Fruit fly (Drosophila melanogaster) whole organism, embryonic: ENCODE data around the gene Fas3.

Experiments
- Atf6 ChIP-seq: fragments of 200-800 bp; sonication (Bioruptor generic); IDR thresholded peaks from 2 replicates; pipeline ENCODE4 v1.3.6; 2022; ENCODE audit warnings: missing biosample characterization, missing genetic modification characterization
- CG10147 ChIP-seq: fragments of 200-800 bp; sonication (Bioruptor generic); optimal IDR thresholded peaks from 2 replicates; lab custom pipeline; 2019; ENCODE audit warnings: missing biosample characterization, mild to moderate bottlenecking, missing genetic modification characterization, moderate library complexity
- CG10431 ChIP-seq: fragments of 200-800 bp; sonication (Bioruptor generic); optimal IDR thresholded peaks from 3 replicates; lab custom pipeline; 2018; ENCODE audit warnings: missing biosample characterization, mild to moderate bottlenecking, missing genetic modification characterization
- CG10565 ChIP-seq: fragments of 200-800 bp; sonication (Bioruptor generic); optimal IDR thresholded peaks from 3 replicates; lab custom pipeline; 2016; ENCODE audit warnings: missing biosample characterization, mild to moderate bottlenecking, missing genetic modification characterization
- CG10979 ChIP-seq: fragments of 200-800 bp; sonication (Bioruptor generic); optimal IDR thresholded peaks from 2 replicates; lab custom pipeline; 2018; ENCODE audit warnings: missing biosample characterization, mild to moderate bottlenecking, missing genetic modification characterization, moderate library complexity
- CG1233 ChIP-seq: fragments of 200-800 bp; sonication (Bioruptor generic); optimal IDR thresholded peaks from 4 replicates; lab custom pipeline; 2018; ENCODE audit warnings: missing biosample characterization, mild to moderate bottlenecking, missing genetic modification characterization
- CG14667 ChIP-seq: fragments of 200-800 bp; sonication (Bioruptor generic); IDR thresholded peaks from 2 replicates; pipeline ENCODE4 v1.3.6; 2022; ENCODE audit warnings: missing biosample characterization, missing genetic modification characterization
- CG14860 ChIP-seq: fragments of 200-800 bp; sonication (Bioruptor generic); IDR thresholded peaks from 3 replicates; pipeline ENCODE4 v1.3.6; 2022; ENCODE audit warnings: missing biosample characterization, missing genetic modification characterization; ENCODE audit not compliant: partially characterized antibody
- CG1602 ChIP-seq: fragments of 200-800 bp; sonication (Bioruptor generic); optimal IDR thresholded peaks from 3 replicates; lab custom pipeline; 2016; ENCODE audit warnings: missing biosample characterization, missing genetic modification characterization
- CG17328 ChIP-seq: fragments of 200-800 bp; sonication (Bioruptor generic); IDR thresholded peaks from 2 replicates; pipeline ENCODE4 v1.3.6; 2022; ENCODE audit warnings: missing biosample characterization, missing genetic modification characterization
- CG30020 ChIP-seq: fragments of 200-800 bp; optimal IDR thresholded peaks from 2 replicates; lab custom pipeline; 2019; ENCODE audit warnings: missing biosample characterization, mild to moderate bottlenecking, missing genetic modification characterization, moderate library complexity
- CG30431 ChIP-seq: fragments of 200-800 bp; sonication (Bioruptor generic); optimal IDR thresholded peaks from 2 replicates; lab custom pipeline; 2017; ENCODE audit warnings: missing biosample characterization, missing genetic modification characterization
- CG31441 ChIP-seq: fragments of 200-800 bp; sonication (Bioruptor generic); IDR thresholded peaks from 2 replicates; pipeline ENCODE4 v1.3.6; 2022; ENCODE audit warnings: missing biosample characterization, missing genetic modification characterization
- CG3726 ChIP-seq: fragments of 200-800 bp; sonication (Bioruptor generic); IDR thresholded peaks from 3 replicates; pipeline ENCODE4, ENCODE4 v1.3.6; 2022; ENCODE audit warnings: missing biosample characterization, missing genetic modification characterization
- CG4617 ChIP-seq: fragments of 200-800 bp; sonication (Bioruptor generic); optimal IDR thresholded peaks from 3 replicates; lab custom pipeline; 2016; ENCODE audit warnings: missing biosample characterization, missing genetic modification characterization, borderline replicate concordance
- CG5245 ChIP-seq: fragments of 200-800 bp; sonication (Bioruptor generic); optimal IDR thresholded peaks from 3 replicates; lab custom pipeline; 2016; ENCODE audit warnings: missing biosample characterization, missing genetic modification characterization
- CG6813 ChIP-seq: fragments of 200-800 bp; sonication (Bioruptor generic); optimal IDR thresholded peaks from 2 replicates; lab custom pipeline; 2017; ENCODE audit warnings: missing biosample characterization, missing genetic modification characterization, mild to moderate bottlenecking, moderate library complexity, missing genetic modification reagents
- CG8281 ChIP-seq: fragments of 200-800 bp; sonication (Bioruptor generic); optimal IDR thresholded peaks from 2 replicates; lab custom pipeline; 2018; ENCODE audit warnings: missing biosample characterization, mild to moderate bottlenecking, missing genetic modification characterization, moderate library complexity
- CG8944 ChIP-seq: fragments of 200-800 bp; sonication (Bioruptor generic); optimal IDR thresholded peaks from 3 replicates; lab custom pipeline; 2016; ENCODE audit warnings: missing biosample characterization, missing genetic modification characterization
- CG9817 ChIP-seq: fragments of 200-800 bp; sonication (Bioruptor generic); optimal IDR thresholded peaks from 2 replicates; lab custom pipeline; 2018; ENCODE audit warnings: missing biosample characterization, mild to moderate bottlenecking, missing genetic modification characterization, moderate library complexity
- D19B ChIP-seq: fragments of 200-800 bp; sonication (Bioruptor generic); optimal IDR thresholded peaks from 2 replicates; lab custom pipeline; 2017; ENCODE audit warnings: missing biosample characterization, mild to moderate bottlenecking, missing genetic modification characterization
- Gsc ChIP-seq: fragments of 200-800 bp; sonication (Bioruptor generic); IDR thresholded peaks from 2 replicates; pipeline ENCODE4 v1.3.6; 2022; ENCODE audit warnings: missing biosample characterization, missing genetic modification characterization
- Hand ChIP-seq: fragments of 200-800 bp; sonication (Bioruptor generic); optimal IDR thresholded peaks from 2 replicates; lab custom pipeline; 2017; ENCODE audit warnings: mild to moderate bottlenecking, missing biosample characterization, missing genetic modification reagents, missing genetic modification characterization
- Hr78 ChIP-seq, 2 experiments: fragments of 200-800 bp in 1 of 2; fragments of >200 bp in 1 of 2; sonication (Bioruptor generic) in 1 of 2; optimal IDR thresholded peaks; 2 replicates each; lab custom pipeline; 2017 to 2019; ENCODE audit warnings: missing biosample characterization in 2 of 2, missing genetic modification characterization in 2 of 2, mild to moderate bottlenecking in 1 of 2, moderate library complexity in 1 of 2
- MBD-R2 ChIP-seq: fragments of 200-800 bp; sonication (Bioruptor generic); IDR thresholded peaks from 2 replicates; pipeline ENCODE4 v1.3.6; 2022; ENCODE audit warnings: missing biosample characterization, missing genetic modification characterization
- Mrtf ChIP-seq: fragments of 200-800 bp; sonication (Bioruptor generic); IDR thresholded peaks from 3 replicates; pipeline ENCODE4 v1.3.6; 2022; ENCODE audit warnings: missing biosample characterization, missing genetic modification characterization
- NC2α ChIP-seq: fragments of 200-800 bp; sonication (Bioruptor generic); optimal IDR thresholded peaks from 2 replicates; lab custom pipeline; 2016; ENCODE audit warnings: missing biosample characterization, missing genetic modification characterization
- Oli ChIP-seq: fragments of 200-800 bp; sonication (Bioruptor generic); optimal IDR thresholded peaks from 2 replicates; lab custom pipeline; 2018; ENCODE audit warnings: missing biosample characterization, mild to moderate bottlenecking, missing genetic modification characterization, moderate library complexity
- Sry-δ ChIP-seq: fragments of 200-800 bp; sonication (Bioruptor generic); optimal IDR thresholded peaks from 2 replicates; lab custom pipeline; 2016; ENCODE audit warnings: missing biosample characterization, missing genetic modification characterization
- ac ChIP-seq: fragments of 200-800 bp; sonication (Bioruptor generic); optimal IDR thresholded peaks from 3 replicates; lab custom pipeline; 2017; ENCODE audit warnings: missing biosample characterization, mild to moderate bottlenecking, missing genetic modification characterization
- bcd ChIP-seq: fragments of 200-800 bp; sonication (Bioruptor generic); optimal IDR thresholded peaks from 2 replicates; lab custom pipeline; 2017; ENCODE audit warnings: missing biosample characterization, mild to moderate bottlenecking, missing genetic modification characterization
- cas ChIP-seq: fragments of 200-800 bp; sonication (Bioruptor generic); IDR thresholded peaks from 2 replicates; pipeline ENCODE4 v1.3.6; 2022; ENCODE audit warnings: missing biosample characterization, missing genetic modification characterization
- crc ChIP-seq: fragments of 200-800 bp; sonication (Bioruptor generic); optimal IDR thresholded peaks from 2 replicates; lab custom pipeline; 2016; ENCODE audit warnings: missing biosample characterization, missing genetic modification characterization
- cwo ChIP-seq: fragments of 200-800 bp; sonication (Bioruptor generic); optimal IDR thresholded peaks from 3 replicates; lab custom pipeline; 2017; ENCODE audit warnings: missing biosample characterization, missing genetic modification characterization, mild to moderate bottlenecking, moderate library complexity, missing genetic modification reagents
- dysf ChIP-seq: fragments of 200-800 bp; sonication (Bioruptor generic); IDR thresholded peaks from 3 replicates; pipeline ENCODE4 v1.3.6; 2022; ENCODE audit warnings: missing biosample characterization, missing genetic modification characterization
- fru ChIP-seq: fragments of >200 bp; optimal IDR thresholded peaks from 2 replicates; lab custom pipeline; 2017
- gfzf ChIP-seq: fragments of 200-800 bp; sonication (Bioruptor generic); optimal IDR thresholded peaks from 2 replicates; lab custom pipeline; 2016; ENCODE audit warnings: missing biosample characterization, mild to moderate bottlenecking, missing genetic modification characterization, moderate library complexity
- hkb ChIP-seq, 2 experiments: fragments of 200-800 bp in 1 of 2; fragments of >200 bp in 1 of 2; sonication (Bioruptor generic) in 1 of 2; IDR thresholded peaks in 1 of 2; optimal IDR thresholded peaks in 1 of 2; 2 replicates each; pipeline versions ENCODE4 v1.3.6 to Lab custom; 2017 to 2022; ENCODE audit warnings: missing biosample characterization in 1 of 2, missing genetic modification characterization in 1 of 2
- inv ChIP-seq: fragments of 200-800 bp; sonication (Bioruptor generic); IDR thresholded peaks from 2 replicates; pipeline ENCODE4 v1.3.6; 2022; ENCODE audit warnings: missing biosample characterization, missing genetic modification characterization; ENCODE audit not compliant: partially characterized antibody
- jing ChIP-seq: fragments of 200-800 bp; sonication (Bioruptor generic); optimal IDR thresholded peaks from 2 replicates; lab custom pipeline; 2018; ENCODE audit warnings: missing biosample characterization, mild to moderate bottlenecking, missing genetic modification characterization
- knrl ChIP-seq: fragments of 200-800 bp; sonication (Bioruptor generic); IDR thresholded peaks from 3 replicates; pipeline ENCODE4 v1.3.6; 2022; ENCODE audit warnings: missing biosample characterization, missing genetic modification characterization; ENCODE audit not compliant: partially characterized antibody
- psq ChIP-seq: fragments of 200-800 bp; sonication (Bioruptor generic); optimal IDR thresholded peaks from 2 replicates; lab custom pipeline; 2017; ENCODE audit warnings: missing biosample characterization, missing genetic modification characterization
- ranshi ChIP-seq: fragments of 200-800 bp; sonication (Bioruptor generic); IDR thresholded peaks from 2 replicates; pipeline ENCODE4 v1.3.6; 2022; ENCODE audit warnings: missing biosample characterization, missing genetic modification characterization
- row ChIP-seq: fragments of 200-800 bp; sonication (Bioruptor generic); IDR thresholded peaks from 3 replicates; pipeline ENCODE4 v1.3.6; 2022; ENCODE audit warnings: missing biosample characterization, missing genetic modification characterization
- salm ChIP-seq: fragments of 200-800 bp; sonication (Bioruptor generic); optimal IDR thresholded peaks from 2 replicates; lab custom pipeline; 2018; ENCODE audit warnings: missing biosample characterization, mild to moderate bottlenecking, missing genetic modification characterization
- scrt ChIP-seq: fragments of 200-800 bp; sonication (Bioruptor generic); optimal IDR thresholded peaks from 2 replicates; lab custom pipeline; 2018; ENCODE audit warnings: missing biosample characterization, mild to moderate bottlenecking, missing genetic modification characterization, moderate library complexity
- sima ChIP-seq: fragments of 200-800 bp; sonication (Bioruptor generic); optimal IDR thresholded peaks from 2 replicates; lab custom pipeline; 2016; ENCODE audit warnings: missing biosample characterization, missing genetic modification characterization
- sug ChIP-seq: fragments of 200-800 bp; optimal IDR thresholded peaks from 2 replicates; lab custom pipeline; 2019; ENCODE audit warnings: missing biosample characterization, mild to moderate bottlenecking, missing genetic modification characterization, moderate library complexity
- trh ChIP-seq: fragments of 200-800 bp; sonication (Bioruptor generic); optimal IDR thresholded peaks from 2 replicates; lab custom pipeline; 2016; ENCODE audit warnings: missing biosample characterization, missing genetic modification characterization
- z ChIP-seq: fragments of 200-800 bp; sonication (Bioruptor generic); IDR thresholded peaks from 3 replicates; pipeline ENCODE4 v1.3.6; 2022; ENCODE audit warnings: missing biosample characterization, missing genetic modification characterization
- zfh2 ChIP-seq: fragments of 200-800 bp; sonication (Bioruptor generic); optimal IDR thresholded peaks from 2 replicates; lab custom pipeline; 2016; ENCODE audit warnings: missing biosample characterization, missing genetic modification characterization

Gene Fas3

dm6 chr2L:18377109-18377508 is 57.2 kb downstream of the Fas3 start (continued):
- TF ChIP-seq CG30020 (tag; lab: Kevin White, UChicago) = no peak
- peak; percentile 75 for TF ChIP-seq row
- TF ChIP-seq ranshi (GFP tag; lab: Robert Waterston, UW) = no peak
- peak; percentile 40 for TF ChIP-seq CG17328
- peak; percentile 2 for TF ChIP-seq sug (tag; lab: Kevin White, UChicago)
- peak; percentile 1 for TF ChIP-seq Sry-δ (GFP tag; lab: Kevin White, UChicago)
- peak; percentile 54; the same call in 1 of the 2 replicates for TF ChIP-seq CG31441 (GFP tag; lab: Robert Waterston, UW)
- TF ChIP-seq Oli (tag; lab: Kevin White, UChicago) = peak; percentile 57
- peak; percentile 42 for TF ChIP-seq bcd (GFP tag; lab: Kevin White, UChicago)
- peak; percentile 59 for TF ChIP-seq scrt (GFP tag; lab: Kevin White, UChicago)
- TF ChIP-seq CG3726 (GFP tag; lab: Robert Waterston, UW) = no peak
- TF ChIP-seq Atf6 (GFP tag; lab: Robert Waterston, UW) = 0 out of 2 replicates have a peak, but pooled peaks have one; percentile 20
- TF ChIP-seq CG1233 (GFP tag; lab: Kevin White, UChicago) = no peak
- TF ChIP-seq Mrtf (GFP tag; lab: Robert Waterston, UW) = 0 out of 3 replicates have a peak, but pooled peaks have one; percentile 38
- no peak for TF ChIP-seq CG5245 (GFP tag; lab: Kevin White, UChicago)
- TF ChIP-seq CG10979 (tag; lab: Kevin White, UChicago) = no peak
- no peak for TF ChIP-seq CG30431 (GFP tag; lab: Kevin White, UChicago)
- no peak for TF ChIP-seq CG8281 (tag; lab: Kevin White, UChicago)
- TF ChIP-seq CG10147 (GFP tag; lab: Kevin White, UChicago) = peak; percentile 5
- TF ChIP-seq knrl (GFP tag; lab: Robert Waterston, UW) = no peak
- TF ChIP-seq Hand (GFP tag; lab: Kevin White, UChicago) = peak; percentile 24
- TF ChIP-seq gfzf = no peak
- TF ChIP-seq D19B (GFP tag; lab: Kevin White, UChicago) = peak; percentile 79
- TF ChIP-seq CG10565 (GFP tag; lab: Kevin White, UChicago) = no peak
- TF ChIP-seq salm (tag; lab: Kevin White, UChicago) = no peak
- no peak for TF ChIP-seq CG1602
- peak; percentile 32 for TF ChIP-seq CG9817
- TF ChIP-seq trh (GFP tag; lab: Kevin White, UChicago) = no peak
- no peak for TF ChIP-seq hkb (optimal IDR thresholded peaks at IDR 0.05; lab: Kevin White, UChicago)
- TF ChIP-seq hkb (GFP tag; IDR thresholded peaks at IDR 0.05; lab: Robert Waterston, UW) = peak; percentile 29; the same call in 1 of the 2 replicates
- TF ChIP-seq cas (GFP tag; lab: Robert Waterston, UW) = no peak
- TF ChIP-seq jing = no peak
- no peak for TF ChIP-seq z (GFP tag; lab: Robert Waterston, UW)
- TF ChIP-seq Hr78 (GFP tag; optimal IDR thresholded peaks at IDR 0.05; lab: Kevin White, UChicago) = no peak
- TF ChIP-seq MBD-R2 = no peak; the same call in 1 of the 2 replicates
- TF ChIP-seq zfh2 (GFP tag; lab: Kevin White, UChicago) = no peak
- no peak for TF ChIP-seq CG14667
- TF ChIP-seq Gsc (GFP tag; lab: Robert Waterston, UW) = no peak
- no peak for TF ChIP-seq ac (GFP tag; lab: Kevin White, UChicago)
- no peak for TF ChIP-seq CG6813 (GFP tag; lab: Kevin White, UChicago)
- no peak for TF ChIP-seq inv (GFP tag; lab: Robert Waterston, UW)
- no peak for TF ChIP-seq sima (GFP tag; lab: Kevin White, UChicago)
- no peak for TF ChIP-seq fru (lab: Kevin White, UChicago)
- no peak for TF ChIP-seq NC2α (GFP tag; lab: Kevin White, UChicago)
- no peak for TF ChIP-seq CG4617 (GFP tag; lab: Kevin White, UChicago)
- TF ChIP-seq crc (GFP tag; lab: Kevin White, UChicago) = no peak
- TF ChIP-seq psq (GFP tag; lab: Kevin White, UChicago) = no peak
- no peak for TF ChIP-seq CG10431 (GFP tag; lab: Kevin White, UChicago)
- peak; percentile 54 for TF ChIP-seq cwo
- no peak for TF ChIP-seq CG8944
- no peak for TF ChIP-seq CG14860 (GFP tag; lab: Robert Waterston, UW)
- peak; percentile 72 for TF ChIP-seq dysf (GFP tag; lab: Robert Waterston, UW)
